Fruit fly (Drosophila melanogaster) whole organism, wandering third instar larva: ENCODE results near the gene CG34148.
A peak's percentile ranks its signal among the peaks of the same experiment; 100 is the strongest.

ENCODE experiments used
- Abd-B ChIP-seq: fragments of >200 bp; optimal IDR thresholded peaks from 2 replicates; lab custom pipeline; 2017; ENCODE audit warnings: missing biosample characterization, missing genetic modification characterization
- CG32264 ChIP-seq: fragments of 200-800 bp; sonication (Bioruptor generic); optimal IDR thresholded peaks from 2 replicates; lab custom pipeline; 2016; ENCODE audit warnings: missing biosample characterization, missing genetic modification characterization
- CG9705 ChIP-seq: fragments of 200-800 bp; sonication (Bioruptor generic); optimal IDR thresholded peaks from 2 replicates; lab custom pipeline; 2018; ENCODE audit warnings: missing biosample characterization, mild to moderate bottlenecking, missing genetic modification characterization
- CrebA ChIP-seq: fragments of 200-800 bp; sonication (Bioruptor generic); optimal IDR thresholded peaks from 2 replicates; lab custom pipeline; 2016; ENCODE audit warnings: missing biosample characterization, mild to moderate bottlenecking, missing genetic modification characterization, borderline replicate concordance
- Dfd ChIP-seq: fragments of >200 bp; optimal IDR thresholded peaks from 2 replicates; lab custom pipeline; 2017; ENCODE audit warnings: missing biosample characterization, missing genetic modification characterization
- GATAd ChIP-seq: sonication (Bioruptor generic); optimal IDR thresholded peaks from 2 replicates; lab custom pipeline; 2016; ENCODE audit warnings: missing biosample characterization, missing genetic modification characterization
- HLH106 ChIP-seq: fragments of 200-800 bp; optimal IDR thresholded peaks from 3 replicates; lab custom pipeline; 2019; ENCODE audit warnings: missing biosample characterization, mild to moderate bottlenecking, missing genetic modification characterization, moderate library complexity
- Hnf4 ChIP-seq: fragments of 200-800 bp; sonication (Bioruptor generic); optimal IDR thresholded peaks from 2 replicates; lab custom pipeline; 2016; ENCODE audit warnings: missing biosample characterization, mild to moderate bottlenecking, missing genetic modification characterization
- Hr78 ChIP-seq: fragments of >200 bp; optimal IDR thresholded peaks from 2 replicates; lab custom pipeline; 2017; ENCODE audit warnings: missing biosample characterization, missing genetic modification characterization
- Hr83 ChIP-seq: fragments of 200-300 bp; sonication (Bioruptor generic); optimal IDR thresholded peaks from 2 replicates; lab custom pipeline; 2016; ENCODE audit warnings: missing biosample characterization, mild to moderate bottlenecking, missing genetic modification characterization, moderate library complexity; ENCODE audit not compliant: poor library complexity, severe bottlenecking
- Mio ChIP-seq: sonication (Bioruptor generic); optimal IDR thresholded peaks from 2 replicates; lab custom pipeline; 2016; ENCODE audit warnings: missing biosample characterization, missing genetic modification characterization
- Myc ChIP-seq: fragments of >200 bp; optimal IDR thresholded peaks from 2 replicates; lab custom pipeline; 2017
- OdsH ChIP-seq: fragments of 200-800 bp; sonication (Bioruptor generic); optimal IDR thresholded peaks from 2 replicates; lab custom pipeline; 2016; ENCODE audit warnings: missing biosample characterization, mild to moderate bottlenecking, missing genetic modification characterization
- Rel ChIP-seq, 2 experiments: fragments of 200-800 bp; sonication (Bioruptor generic) in 1 of 2; optimal IDR thresholded peaks; 2 replicates in 1 of 2; 3 replicates in 1 of 2; lab custom pipeline; 2016 to 2019; ENCODE audit warnings: mild to moderate bottlenecking in 2 of 2, missing biosample characterization in 2 of 2, missing genetic modification characterization in 2 of 2, moderate library complexity in 1 of 2
- Sp1 ChIP-seq: fragments of 200-800 bp; sonication (Bioruptor generic); optimal IDR thresholded peaks from 3 replicates; lab custom pipeline; 2019; ENCODE audit warnings: missing biosample characterization, mild to moderate bottlenecking, missing genetic modification characterization, moderate library complexity
- Vsx2 ChIP-seq: fragments of 200-300, 225-300 bp; sonication (Bioruptor generic); optimal IDR thresholded peaks from 2 replicates; lab custom pipeline; 2018; ENCODE audit warnings: missing biosample characterization, missing genetic modification characterization; ENCODE audit not compliant: partially characterized antibody
- brk ChIP-seq: fragments of 200-800 bp; sonication (Bioruptor generic); optimal IDR thresholded peaks from 2 replicates; lab custom pipeline; 2016; ENCODE audit warnings: missing biosample characterization, mild to moderate bottlenecking, missing genetic modification characterization
- dl ChIP-seq, 2 experiments: fragments of 175-275, 200-275 bp in 1 of 2; fragments of 200-275 bp in 1 of 2; sonication (Bioruptor generic); optimal IDR thresholded peaks; lab custom pipeline; 2018; ENCODE audit warnings: mild to moderate bottlenecking in 2 of 2, missing biosample characterization in 2 of 2, missing genetic modification characterization in 2 of 2, moderate library complexity in 2 of 2; ENCODE audit not compliant: partially characterized antibody in 2 of 2, insufficient read depth in 1 of 2
- dmrt93B ChIP-seq: fragments of 200-800 bp; sonication (Bioruptor generic); optimal IDR thresholded peaks from 2 replicates; lab custom pipeline; 2018; ENCODE audit warnings: missing biosample characterization, mild to moderate bottlenecking, missing genetic modification characterization
- dsf ChIP-seq: sonication (Bioruptor generic); optimal IDR thresholded peaks from 2 replicates; lab custom pipeline; 2016; ENCODE audit warnings: missing biosample characterization, missing genetic modification characterization, borderline replicate concordance
- ey ChIP-seq: fragments of 200-800 bp; sonication (Bioruptor generic); optimal IDR thresholded peaks from 2 replicates; lab custom pipeline; 2016; ENCODE audit warnings: missing biosample characterization, missing genetic modification characterization
- foxo ChIP-seq, 2 experiments: fragments of 200-800 bp; sonication (Bioruptor generic); optimal IDR thresholded peaks; 2 replicates in 1 of 2; 3 replicates in 1 of 2; lab custom pipeline; 2016 to 2017; ENCODE audit warnings: missing biosample characterization in 2 of 2, missing genetic modification characterization in 2 of 2
- fru ChIP-seq: fragments of 200-800 bp; sonication (Bioruptor generic); optimal IDR thresholded peaks from 3 replicates; lab custom pipeline; 2016; ENCODE audit warnings: missing biosample characterization, mild to moderate bottlenecking, missing genetic modification characterization
- h ChIP-seq: fragments of 200-800 bp; sonication (Bioruptor generic); optimal IDR thresholded peaks from 3 replicates; lab custom pipeline; 2016; ENCODE audit warnings: missing biosample characterization, mild to moderate bottlenecking, missing genetic modification characterization
- jim ChIP-seq: fragments of 175-275, 200-325 bp; sonication (Bioruptor generic); optimal IDR thresholded peaks from 2 replicates; lab custom pipeline; 2016; ENCODE audit warnings: missing biosample characterization, mild to moderate bottlenecking, missing genetic modification characterization
- lola ChIP-seq: fragments of >200 bp; optimal IDR thresholded peaks from 2 replicates; lab custom pipeline; 2017; ENCODE audit warnings: missing biosample characterization, missing genetic modification characterization
- pan ChIP-seq: fragments of >200 bp; optimal IDR thresholded peaks from 2 replicates; lab custom pipeline; 2017
- psq ChIP-seq: fragments of 200-800 bp; sonication (Bioruptor generic); optimal IDR thresholded peaks from 3 replicates; lab custom pipeline; 2017; ENCODE audit warnings: missing biosample characterization, mild to moderate bottlenecking, missing genetic modification characterization, moderate library complexity
- rgr ChIP-seq: fragments of 200-800 bp; sonication (Bioruptor generic); optimal IDR thresholded peaks from 3 replicates; lab custom pipeline; 2016; ENCODE audit warnings: missing biosample characterization, mild to moderate bottlenecking, missing genetic modification characterization
- sage ChIP-seq: fragments of 200-800 bp; sonication (Bioruptor generic); optimal IDR thresholded peaks from 2 replicates; lab custom pipeline; 2016; ENCODE audit warnings: missing biosample characterization, mild to moderate bottlenecking, missing genetic modification characterization
- sv ChIP-seq: fragments of 200-800 bp; sonication (Bioruptor generic); optimal IDR thresholded peaks from 3 replicates; lab custom pipeline; 2016; ENCODE audit warnings: missing biosample characterization, missing genetic modification characterization
- tai ChIP-seq: sonication (Bioruptor generic); optimal IDR thresholded peaks from 2 replicates; lab custom pipeline; 2016; ENCODE audit warnings: missing biosample characterization, missing genetic modification characterization
- usp ChIP-seq: fragments of >200 bp; optimal IDR thresholded peaks from 2 replicates; lab custom pipeline; 2017; ENCODE audit warnings: missing biosample characterization, missing genetic modification characterization
- woc ChIP-seq: sonication (Bioruptor generic); optimal IDR thresholded peaks from 2 replicates; lab custom pipeline; 2016; ENCODE audit warnings: missing biosample characterization, mild to moderate bottlenecking, missing genetic modification characterization

CG34148 gene

dm6 chr3R:21886861-21887587 lies 8.5 kb upstream of the CG34148 start, which contains the start of the genes CG6678 and dnd:
Gene CG6678, plus strand, starts transcription at chr3R:21887029.
Gene dnd, minus strand, starts transcription at chr3R:21887355.
- TF ChIP-seq Vsx2, result peak; percentile 80
- TF ChIP-seq sv (GFP tag; lab: Kevin White, UChicago), result no peak
- peak; percentile 24 for TF ChIP-seq Hnf4 (GFP tag; lab: Kevin White, UChicago)
- TF ChIP-seq Myc (lab: Kevin White, UChicago), result no peak

- TF ChIP-seq psq (GFP tag; lab: Kevin White, UChicago) (no peak), ey (GFP tag; lab: Kevin White, UChicago) (no peak), dl (GFP tag; optimal IDR thresholded peaks at IDR 0.05; lab: Kevin White, UChicago; ENCODE audit: insufficient read depth in 1 of 2, partially characterized antibody in 2 of 2) (no peak), usp (GFP tag; lab: Kevin White, UChicago) (no peak), HLH106 (tag; lab: Kevin White, UChicago) (no peak)
These were observed 7.0 kb upstream of the CG34148 start, which contains the start of gene CG17819 for dm6 chr3R:21885450-21885849. Gene CG17819, minus strand, starts transcription at chr3R:21885550.

dm6 chr3R:21884354-21884753 lies 5.9 kb upstream of the CG34148 start, which contains the start of gene fit:
Gene fit, minus strand, starts transcription at chr3R:21884454.
- TF ChIP-seq Dfd (GFP tag; lab: Kevin White, UChicago) (no peak), HLH106 (tag; lab: Kevin White, UChicago) (no peak)

dm6 chr3R:21880510-21880909 lies 2.0 kb upstream of the CG34148 start, which contains the start of gene CG31465:
Gene CG31465, plus strand, starts transcription at chr3R:21880810.
- no peak for TF ChIP-seq Rel (GFP tag; optimal IDR thresholded peaks at IDR 0.05; lab: Kevin White, UChicago)
- no peak for TF ChIP-seq Rel (tag; optimal IDR thresholded peaks at IDR 0.05; lab: Kevin White, UChicago)
- TF ChIP-seq foxo (GFP tag; optimal IDR thresholded peaks at IDR 0.05; lab: Kevin White, UChicago), result no peak
- no peak for TF ChIP-seq psq (GFP tag; lab: Kevin White, UChicago)

dm6 chr3R:21877636-21878035 lies 850 bp downstream of the CG34148 start, which contains the start of gene P5CDh2:
Gene P5CDh2, plus strand, starts transcription at chr3R:21877936.
- TF ChIP-seq Hnf4 (GFP tag; lab: Kevin White, UChicago) (no peak), dsf (GFP tag; lab: Kevin White, UChicago) (no peak), CG32264 (GFP tag; lab: Kevin White, UChicago) (no peak), fru (GFP tag; lab: Kevin White, UChicago) (no peak), dl (GFP tag; optimal IDR thresholded peaks at IDR 0.05; lab: Kevin White, UChicago; ENCODE audit: insufficient read depth in 1 of 2, partially characterized antibody in 2 of 2) (no peak), h (GFP tag; lab: Kevin White, UChicago) (no peak), sage (no peak), CG9705 (GFP tag; lab: Kevin White, UChicago) (no peak)
- TF ChIP-seq, all 38 proteins: peak for 0

dm6 chr3R:21874982-21875466 lies 3.5 kb downstream of the CG34148 start, which contains the start of gene CG6656:
Gene CG6656, plus strand, starts transcription at chr3R:21875293.
- TF ChIP-seq woc (peak; percentile 57), pan (no peak), h (GFP tag; lab: Kevin White, UChicago) (no peak), Myc (lab: Kevin White, UChicago) (no peak), sage (no peak), Hr83 (GFP tag; lab: Kevin White, UChicago) (no peak), CrebA (GFP tag; lab: Kevin White, UChicago) (no peak), HLH106 (tag; lab: Kevin White, UChicago) (peak; percentile 9), Dfd (GFP tag; lab: Kevin White, UChicago) (no peak), Mio (GFP tag; lab: Kevin White, UChicago) (no peak), lola (GFP tag; lab: Kevin White, UChicago) (no peak), psq (GFP tag; lab: Kevin White, UChicago) (no peak), tai (GFP tag; lab: Kevin White, UChicago) (no peak), dmrt93B (GFP tag; lab: Kevin White, UChicago) (no peak), Sp1 (GFP tag; lab: Kevin White, UChicago) (no peak), brk (GFP tag; lab: Kevin White, UChicago) (no peak), sv (GFP tag; lab: Kevin White, UChicago) (no peak), foxo (GFP tag; optimal IDR thresholded peaks at IDR 0.05; lab: Kevin White, UChicago) (no peak), Vsx2 (peak; percentile 70), GATAd (GFP tag; lab: Kevin White, UChicago) (no peak), Hnf4 (GFP tag; lab: Kevin White, UChicago) (peak; percentile 62), CG9705 (GFP tag; lab: Kevin White, UChicago) (no peak), Rel (GFP tag; optimal IDR thresholded peaks at IDR 0.05; lab: Kevin White, UChicago) (no peak), Rel (tag; optimal IDR thresholded peaks at IDR 0.05; lab: Kevin White, UChicago) (peak; percentile 41), dl (GFP tag; optimal IDR thresholded peaks at IDR 0.05; lab: Kevin White, UChicago; ENCODE audit: insufficient read depth in 1 of 2, partially characterized antibody in 2 of 2) (peak; percentile 86 to 91), OdsH (GFP tag; lab: Kevin White, UChicago) (peak; percentile 24), rgr (GFP tag; lab: Kevin White, UChicago) (no peak), fru (GFP tag; lab: Kevin White, UChicago) (peak; percentile 46), usp (GFP tag; lab: Kevin White, UChicago) (no peak), jim (GFP tag; lab: Kevin White, UChicago) (no peak), Abd-B (no peak), Hr78 (no peak)
